Worm (Caenorhabditis elegans) whole organism, young adult: Measurements from ENCODE around the gene C39E9.8.

Experiments
- B0261.1 ChIP-seq: sonication (generic microtip); optimal IDR thresholded peaks from 2 replicates; lab custom pipeline; 2016; ENCODE audit warnings: mild to moderate bottlenecking, missing genetic modification characterization, moderate library complexity, missing compliant biosample characterization
- B0336.3 ChIP-seq: fragments of 200-800 bp; sonication (Bioruptor generic); IDR thresholded peaks from 2 replicates; pipeline ENCODE4 v1.3.6; 2022; ENCODE audit warnings: missing genetic modification characterization, missing compliant biosample characterization
- F10E7.11 ChIP-seq: sonication (generic microtip); optimal IDR thresholded peaks from 2 replicates; lab custom pipeline; 2017; ENCODE audit warnings: mild to moderate bottlenecking, missing genetic modification characterization, moderate library complexity, missing compliant biosample characterization
- F22D6.2 ChIP-seq: sonication (generic microtip); optimal IDR thresholded peaks from 2 replicates; lab custom pipeline; 2016; ENCODE audit warnings: mild to moderate bottlenecking, missing genetic modification characterization, missing compliant biosample characterization
- F23B12.7 ChIP-seq: sonication (generic microtip); optimal IDR thresholded peaks from 2 replicates; lab custom pipeline; 2017; ENCODE audit warnings: missing genetic modification characterization, mild to moderate bottlenecking, missing compliant biosample characterization, antibody characterized with exemption, moderate library complexity; ENCODE audit not compliant: insufficient read depth
- F49E8.2 ChIP-seq: sonication (generic microtip); optimal IDR thresholded peaks from 3 replicates; lab custom pipeline; 2017; ENCODE audit warnings: missing genetic modification characterization, mild to moderate bottlenecking, missing compliant biosample characterization, antibody characterized with exemption, moderate library complexity; ENCODE audit not compliant: insufficient read depth
- F57A8.1 ChIP-seq: fragments of 200-800 bp; sonication (Bioruptor generic); optimal IDR thresholded peaks from 2 replicates; lab custom pipeline; 2018; ENCODE audit warnings: mild to moderate bottlenecking, missing genetic modification characterization, moderate library complexity, missing compliant biosample characterization
- T07F8.4 ChIP-seq: sonication (generic microtip); optimal IDR thresholded peaks from 2 replicates; lab custom pipeline; 2016; ENCODE audit warnings: mild to moderate bottlenecking, missing genetic modification characterization, moderate library complexity, missing compliant biosample characterization
- Y56A3A.18 ChIP-seq: fragments of 200-800 bp; sonication (Bioruptor generic); IDR thresholded peaks from 2 replicates; pipeline ENCODE4 v1.3.6; 2022; ENCODE audit warnings: missing genetic modification reagents, missing genetic modification characterization, missing compliant biosample characterization
- Y79H2A.3 ChIP-seq: fragments of 200-800 bp; sonication (Bioruptor generic); conservative IDR thresholded peaks from 2 replicates; pipeline ENCODE4 v1.3.6; 2022; ENCODE audit warnings: missing genetic modification reagents, missing genetic modification characterization, missing compliant biosample characterization
- Y95B8A.8 ChIP-seq: fragments of 200-800 bp; sonication (Bioruptor generic); IDR thresholded peaks from 2 replicates; pipeline ENCODE4 v1.3.6; 2022; ENCODE audit warnings: missing genetic modification reagents, missing genetic modification characterization, missing compliant biosample characterization
- aptf-2 ChIP-seq: fragments of 200-800 bp; sonication (Bioruptor generic); conservative IDR thresholded peaks from 2 replicates; pipeline ENCODE4 v1.3.6; 2022; ENCODE audit warnings: missing genetic modification reagents, missing genetic modification characterization, missing compliant biosample characterization
- athp-1 ChIP-seq: sonication (generic microtip); optimal IDR thresholded peaks from 2 replicates; lab custom pipeline; 2017; ENCODE audit warnings: mild to moderate bottlenecking, missing genetic modification characterization, missing compliant biosample characterization
- attf-3 ChIP-seq: fragments of 200-800 bp; sonication (Bioruptor generic); conservative IDR thresholded peaks from 2 replicates; pipeline ENCODE4 v1.3.6; 2022; ENCODE audit warnings: missing genetic modification reagents, missing genetic modification characterization, missing compliant biosample characterization
- attf-5 ChIP-seq: fragments of 200-800 bp; sonication (Bioruptor generic); optimal IDR thresholded peaks from 2 replicates; lab custom pipeline; 2018; ENCODE audit warnings: mild to moderate bottlenecking, missing genetic modification characterization, missing compliant biosample characterization
- cebp-1 ChIP-seq, 2 experiments: fragments of 200-800 bp in 1 of 2; sonication (Bioruptor generic) in 1 of 2; sonication (generic microtip) in 1 of 2; IDR thresholded peaks in 1 of 2; optimal IDR thresholded peaks in 1 of 2; 2 replicates each; pipeline versions ENCODE4 v1.3.6 to Lab custom; 2017 to 2022; ENCODE audit warnings: missing compliant biosample characterization in 2 of 2, missing genetic modification characterization in 2 of 2, mild to moderate bottlenecking in 1 of 2, missing genetic modification reagents in 1 of 2, moderate library complexity in 1 of 2
- cebp-2 ChIP-seq: fragments of 200-800 bp; sonication (Bioruptor generic); IDR thresholded peaks from 2 replicates; pipeline ENCODE4 v1.3.6; 2022; ENCODE audit warnings: missing genetic modification characterization, missing compliant biosample characterization
- ceh-58 ChIP-seq: fragments of 200-800 bp; sonication (Bioruptor generic); IDR thresholded peaks from 2 replicates; pipeline ENCODE4 v1.3.6; 2022; ENCODE audit warnings: missing genetic modification characterization, missing compliant biosample characterization
- chd-7 ChIP-seq: sonication (generic microtip); optimal IDR thresholded peaks from 2 replicates; lab custom pipeline; 2016; ENCODE audit warnings: mild to moderate bottlenecking, missing genetic modification characterization, moderate library complexity, missing compliant biosample characterization
- egl-18 ChIP-seq: fragments of 200-800 bp; sonication (Bioruptor generic); IDR thresholded peaks from 2 replicates; pipeline ENCODE4 v1.3.6; 2022; ENCODE audit warnings: missing genetic modification reagents, missing genetic modification characterization, missing compliant biosample characterization
- egl-44 ChIP-seq: fragments of 200-800 bp; sonication (Bioruptor generic); IDR thresholded peaks from 2 replicates; pipeline ENCODE4 v1.3.6; 2022; ENCODE audit warnings: missing genetic modification reagents, missing genetic modification characterization, missing compliant biosample characterization
- him-1 ChIP-seq: sonication (generic microtip); optimal IDR thresholded peaks from 2 replicates; lab custom pipeline; 2016; ENCODE audit warnings: missing genotype, missing genetic modification reagents, missing genetic modification characterization, missing compliant biosample characterization
- hlh-12 ChIP-seq: sonication (generic microtip); optimal IDR thresholded peaks from 2 replicates; lab custom pipeline; 2016; ENCODE audit warnings: missing genetic modification characterization, missing compliant biosample characterization
- lir-1 ChIP-seq: fragments of 200-800 bp; sonication (Bioruptor generic); conservative IDR thresholded peaks from 2 replicates; pipeline ENCODE4 v1.3.6; 2022; ENCODE audit warnings: missing genetic modification reagents, missing genetic modification characterization, missing compliant biosample characterization
- lsl-1 ChIP-seq: fragments of 200-800 bp; sonication (Bioruptor generic); optimal IDR thresholded peaks from 2 replicates; lab custom pipeline; 2018; ENCODE audit warnings: mild to moderate bottlenecking, missing genetic modification characterization, moderate library complexity, missing compliant biosample characterization
- mel-28 ChIP-seq: sonication (generic microtip); optimal IDR thresholded peaks from 2 replicates; lab custom pipeline; 2016; ENCODE audit warnings: borderline replicate concordance, mild to moderate bottlenecking, missing genetic modification characterization, missing compliant biosample characterization
- nhr-179 ChIP-seq: sonication (generic microtip); optimal IDR thresholded peaks from 2 replicates; lab custom pipeline; 2016; ENCODE audit warnings: mild to moderate bottlenecking, missing genetic modification characterization, missing compliant biosample characterization
- nhr-90 ChIP-seq: sonication (generic microtip); optimal IDR thresholded peaks from 2 replicates; lab custom pipeline; 2016; ENCODE audit warnings: missing genotype, mild to moderate bottlenecking, missing genetic modification characterization, missing compliant biosample characterization
- repo-1 ChIP-seq: sonication (generic microtip); optimal IDR thresholded peaks from 2 replicates; lab custom pipeline; 2017; ENCODE audit warnings: mild to moderate bottlenecking, missing genetic modification characterization, missing compliant biosample characterization
- snpc-1.1 ChIP-seq: sonication (generic microtip); optimal IDR thresholded peaks from 2 replicates; lab custom pipeline; 2017; ENCODE audit warnings: missing genetic modification characterization, mild to moderate bottlenecking, missing compliant biosample characterization, antibody characterized with exemption, moderate library complexity, missing genotype, missing genetic modification reagents; ENCODE audit not compliant: insufficient read depth
- snpc-4 ChIP-seq, 5 experiments: fragments of 150-350 bp in 1 of 5; sonication (generic microtip) in 4 of 5; optimal IDR thresholded peaks; 2 replicates each; lab custom pipeline; 2014 to 2018; ENCODE audit warnings: missing genetic modification characterization in 5 of 5, missing biosample characterization in 3 of 5, antibody characterized with exemption in 2 of 5, mild to moderate bottlenecking in 2 of 5, missing compliant biosample characterization in 2 of 5, missing genotype in 2 of 5, moderate library complexity in 2 of 5, missing genetic modification reagents in 1 of 5
- sptf-2 ChIP-seq: fragments of 200-800 bp; sonication (Bioruptor generic); optimal IDR thresholded peaks from 2 replicates; lab custom pipeline; 2018; ENCODE audit warnings: mild to moderate bottlenecking, missing genetic modification characterization, missing compliant biosample characterization
- unc-130 ChIP-seq: sonication (generic microtip); optimal IDR thresholded peaks from 2 replicates; lab custom pipeline; 2016; ENCODE audit warnings: missing genetic modification reagents, missing genetic modification characterization, missing compliant biosample characterization
- unc-62 ChIP-seq: fragments of 150-350 bp; optimal IDR thresholded peaks from 2 replicates; lab custom pipeline; 2014; ENCODE audit warnings: missing biosample characterization, missing genetic modification reagents, missing genetic modification characterization
- zfh-2 ChIP-seq: fragments of 200-800 bp; sonication (Bioruptor generic); conservative IDR thresholded peaks from 2 replicates; pipeline ENCODE4 v1.3.6; 2022; ENCODE audit warnings: missing genetic modification reagents, missing genetic modification characterization, missing compliant biosample characterization
- zim-3 ChIP-seq: sonication (generic microtip); optimal IDR thresholded peaks from 2 replicates; lab custom pipeline; 2017; ENCODE audit warnings: mild to moderate bottlenecking, missing genetic modification characterization, moderate library complexity, missing compliant biosample characterization
- ztf-22 ChIP-seq: fragments of 200-800 bp; sonication (Bioruptor generic); optimal IDR thresholded peaks from 2 replicates; lab custom pipeline; 2018; ENCODE audit warnings: mild to moderate bottlenecking, missing genetic modification characterization, moderate library complexity, missing compliant biosample characterization

C39E9.8 gene

ce11 chrIV:13035302-13035701, 43.9 kb upstream of the C39E9.8 start (continued):
- TF ChIP-seq repo-1 (tag; lab: Kevin White, UChicago) (no peak), attf-5 (no peak), F49E8.2 (tag; lab: Kevin White, UChicago) (peak; percentile 11), F22D6.2 (no peak), B0336.3 (peak; percentile 40; the same call in 1 of the 2 replicates), egl-44 (no peak), hlh-12 (tag; lab: Kevin White, UChicago) (no peak), lsl-1 (GFP tag; lab: Kevin White, UChicago) (no peak), cebp-1 (GFP tag; IDR thresholded peaks at IDR 0.05; lab: Robert Waterston, UW) (no peak), cebp-1 (tag; optimal IDR thresholded peaks at IDR 0.05; lab: Kevin White, UChicago) (peak; percentile 14)

- no peak for TF ChIP-seq F57A8.1 (GFP tag; lab: Kevin White, UChicago)
- TF ChIP-seq aptf-2: no peak
- TF ChIP-seq ztf-22: no peak
- TF ChIP-seq snpc-1.1: no peak
- no peak for TF ChIP-seq attf-3 (GFP tag; lab: Robert Waterston, UW)
- TF ChIP-seq nhr-90 (tag; lab: Kevin White, UChicago): no peak
- TF ChIP-seq B0261.1: no peak
- TF ChIP-seq, all 124 proteins: peak for 0
Measured at ce11 chrIV:13036835-13037234, 42.4 kb upstream of the C39E9.8 start.

ce11 chrIV:13038888-13039287, 40.4 kb upstream of the C39E9.8 start, which contains the start of gene F49E11.2:
F49E11.2 (minus strand) TSS chrIV:13038988.
- TF ChIP-seq lir-1 (no peak), cebp-2 (0 out of 2 replicates have a peak, but pooled peaks have one; percentile 67)

- TF ChIP-seq cebp-2 (0 out of 2 replicates have a peak, but pooled peaks have one; percentile 52), zim-3 (no peak)
Measured at ce11 chrIV:13041486-13041885, 37.8 kb upstream of the C39E9.8 start.

DNA sequence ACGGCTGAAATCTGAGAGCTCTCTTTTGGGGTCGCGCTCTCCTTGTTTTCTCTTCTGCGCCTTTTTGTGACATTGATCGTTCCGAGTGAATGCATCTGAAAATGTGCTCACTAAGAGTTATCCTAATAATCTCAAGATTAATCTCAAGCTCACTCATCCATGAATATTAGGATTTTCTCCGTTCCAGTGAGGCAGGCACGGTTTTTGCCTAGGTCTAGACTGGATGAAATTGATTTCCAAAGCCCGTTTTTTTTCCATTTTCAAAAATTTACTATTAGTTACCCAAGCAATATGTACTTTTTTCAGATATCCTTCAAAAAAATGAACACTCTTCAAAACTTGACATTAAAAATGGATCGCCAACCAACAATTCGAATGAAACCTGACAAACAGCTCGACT, 37.2 kb upstream of the C39E9.8 start, which contains the start of gene amt-2:
amt-2 (plus strand) TSS at position 301 of the 400 bp plus-strand sequence.
- no peak for TF ChIP-seq cebp-1 (GFP tag; IDR thresholded peaks at IDR 0.05; lab: Robert Waterston, UW)
- no peak for TF ChIP-seq cebp-1 (tag; optimal IDR thresholded peaks at IDR 0.05; lab: Kevin White, UChicago)
- no peak for TF ChIP-seq Y56A3A.18 (GFP tag; lab: Robert Waterston, UW)
- no peak for TF ChIP-seq egl-18 (GFP tag; lab: Robert Waterston, UW)
- TF ChIP-seq F23B12.7 (tag; lab: Kevin White, UChicago): no peak
- no peak for TF ChIP-seq T07F8.4 (tag; lab: Kevin White, UChicago)
- no peak for TF ChIP-seq snpc-4 (GFP tag; optimal IDR thresholded peaks at IDR 0.05; lab: Kevin White, UChicago)
- TF ChIP-seq snpc-4 (tag; optimal IDR thresholded peaks at IDR 0.05; lab: Kevin White, UChicago): no peak
- TF ChIP-seq mel-28 (tag; lab: Kevin White, UChicago): no peak
- no peak for TF ChIP-seq ceh-58
- no peak for TF ChIP-seq sptf-2 (GFP tag; lab: Kevin White, UChicago)
- TF ChIP-seq zfh-2 (GFP tag; lab: Robert Waterston, UW): no peak
- no peak for TF ChIP-seq unc-62 (GFP tag; lab: Kevin White, UChicago)
- no peak for TF ChIP-seq nhr-179
- no peak for TF ChIP-seq Y95B8A.8 (GFP tag; lab: Robert Waterston, UW)
- TF ChIP-seq athp-1 (tag; lab: Kevin White, UChicago): no peak
- no peak for TF ChIP-seq chd-7 (tag; lab: Kevin White, UChicago)
- no peak for TF ChIP-seq Y79H2A.3
- TF ChIP-seq him-1: no peak
- no peak for TF ChIP-seq unc-130
- no peak for TF ChIP-seq F10E7.11
